Worm (Caenorhabditis elegans) whole organism, mixed stage, embryonic: Measurements from ENCODE around the gene F15H10.10.

Experiments used
- bed-3 ChIP-seq: fragments of 200-800 bp; sonication (Bioruptor generic); optimal IDR thresholded peaks from 3 replicates; lab custom pipeline; 2018; ENCODE audit warnings: mild to moderate bottlenecking, missing genetic modification characterization, moderate library complexity, missing compliant biosample characterization
- blmp-1 ChIP-seq: fragments of 150-350 bp; optimal IDR thresholded peaks from 2 replicates; lab custom pipeline; 2014; ENCODE audit warnings: missing biosample characterization, missing genetic modification characterization
- ceh-39 ChIP-seq: fragments of 150-350 bp; optimal IDR thresholded peaks from 2 replicates; lab custom pipeline; 2014; ENCODE audit warnings: missing biosample characterization, missing genetic modification characterization
- ceh-43 ChIP-seq: fragments of 200-800 bp; sonication (Bioruptor generic); optimal IDR thresholded peaks from 2 replicates; lab custom pipeline; 2018; ENCODE audit warnings: mild to moderate bottlenecking, missing genetic modification characterization, moderate library complexity, missing compliant biosample characterization
- ceh-83 ChIP-seq: fragments of 200-800 bp; sonication (Bioruptor generic); optimal IDR thresholded peaks from 2 replicates; lab custom pipeline; 2018; ENCODE audit warnings: mild to moderate bottlenecking, missing genetic modification characterization, missing compliant biosample characterization
- ces-1 ChIP-seq: fragments of 150-350 bp; optimal IDR thresholded peaks from 2 replicates; lab custom pipeline; 2014; ENCODE audit warnings: missing biosample characterization, missing genetic modification reagents, missing genetic modification characterization
- cnd-1 ChIP-seq: fragments of 200-800 bp; sonication (Bioruptor generic); optimal IDR thresholded peaks from 2 replicates; lab custom pipeline; 2018; ENCODE audit warnings: mild to moderate bottlenecking, missing genetic modification characterization, missing compliant biosample characterization
- drap-1 ChIP-seq: fragments of 200-800 bp; sonication (Bioruptor generic); optimal IDR thresholded peaks from 3 replicates; lab custom pipeline; 2018; ENCODE audit warnings: mild to moderate bottlenecking, missing genetic modification characterization, missing compliant biosample characterization
- elt-1 ChIP-seq: sonication (generic microtip); optimal IDR thresholded peaks from 2 replicates; lab custom pipeline; 2017; ENCODE audit warnings: missing genetic modification characterization, mild to moderate bottlenecking, missing compliant biosample characterization, antibody characterized with exemption, moderate library complexity, borderline replicate concordance; ENCODE audit not compliant: insufficient read depth
- elt-3 ChIP-seq: fragments of 150-350 bp; optimal IDR thresholded peaks from 2 replicates; lab custom pipeline; 2014; ENCODE audit warnings: missing biosample characterization, missing genetic modification characterization
- flh-1 ChIP-seq: fragments of 200-800 bp; sonication (Bioruptor generic); optimal IDR thresholded peaks from 2 replicates; lab custom pipeline; 2018; ENCODE audit warnings: mild to moderate bottlenecking, missing genetic modification characterization, moderate library complexity, missing compliant biosample characterization
- ham-2 ChIP-seq: fragments of 200-800 bp; sonication (Bioruptor generic); optimal IDR thresholded peaks from 2 replicates; lab custom pipeline; 2018; ENCODE audit warnings: mild to moderate bottlenecking, missing genetic modification characterization, missing compliant biosample characterization
- hlh-1 ChIP-seq: fragments of 150-350 bp; optimal IDR thresholded peaks from 2 replicates; lab custom pipeline; 2014; ENCODE audit warnings: missing biosample characterization, missing genetic modification reagents, missing genetic modification characterization
- lin-13 ChIP-seq: fragments of 150-350 bp; optimal IDR thresholded peaks from 2 replicates; lab custom pipeline; 2014; ENCODE audit warnings: missing biosample characterization, missing genetic modification characterization
- lin-32 ChIP-seq: fragments of 200-800 bp; sonication (Bioruptor generic); optimal IDR thresholded peaks from 2 replicates; lab custom pipeline; 2018; ENCODE audit warnings: mild to moderate bottlenecking, missing genetic modification characterization, missing compliant biosample characterization
- lsy-2 ChIP-seq: fragments of 150-350 bp; optimal IDR thresholded peaks from 2 replicates; lab custom pipeline; 2014; ENCODE audit warnings: missing biosample characterization, missing genetic modification characterization
- mab-5 ChIP-seq: fragments of 150-350 bp; optimal IDR thresholded peaks from 2 replicates; lab custom pipeline; 2014; ENCODE audit warnings: missing biosample characterization, missing genetic modification characterization
- mep-1 ChIP-seq: fragments of 150-350 bp; optimal IDR thresholded peaks from 2 replicates; lab custom pipeline; 2017; ENCODE audit warnings: missing biosample characterization, missing genetic modification reagents, missing genetic modification characterization, inconsistent platforms
- mls-2 ChIP-seq: sonication (generic microtip); optimal IDR thresholded peaks from 2 replicates; lab custom pipeline; 2016; ENCODE audit warnings: mild to moderate bottlenecking, missing genetic modification characterization, moderate library complexity, missing compliant biosample characterization
- nhr-12 ChIP-seq: fragments of 150-350 bp; optimal IDR thresholded peaks from 2 replicates; lab custom pipeline; 2014; ENCODE audit warnings: missing biosample characterization, missing genetic modification characterization
- nhr-2 ChIP-seq: fragments of 150-350 bp; optimal IDR thresholded peaks from 2 replicates; lab custom pipeline; 2014; ENCODE audit warnings: missing biosample characterization, missing genetic modification characterization
- nhr-237 ChIP-seq: fragments of 150-350 bp; optimal IDR thresholded peaks from 2 replicates; lab custom pipeline; 2014; ENCODE audit warnings: missing biosample characterization, missing genetic modification characterization
- nhr-28 ChIP-seq: fragments of 150-350 bp; optimal IDR thresholded peaks from 2 replicates; lab custom pipeline; 2014; ENCODE audit warnings: missing biosample characterization, missing genetic modification characterization
- nhr-76 ChIP-seq: sonication (generic microtip); optimal IDR thresholded peaks from 2 replicates; lab custom pipeline; 2017; ENCODE audit warnings: missing biosample characterization, missing genetic modification characterization
- pha-4 ChIP-seq: fragments of 150-350 bp; optimal IDR thresholded peaks from 2 replicates; lab custom pipeline; 2018; ENCODE audit warnings: missing biosample characterization, missing genetic modification reagents, missing genetic modification characterization
- sem-2 ChIP-seq: fragments of 200-800 bp; sonication (Bioruptor generic); optimal IDR thresholded peaks from 2 replicates; lab custom pipeline; 2018; ENCODE audit warnings: mild to moderate bottlenecking, missing genetic modification characterization, missing compliant biosample characterization
- snpc-4 ChIP-seq: fragments of 150-350 bp; optimal IDR thresholded peaks from 2 replicates; lab custom pipeline; 2014; ENCODE audit warnings: missing biosample characterization, missing genetic modification characterization
- sptf-1 ChIP-seq: sonication (generic microtip); optimal IDR thresholded peaks from 2 replicates; lab custom pipeline; 2017; ENCODE audit warnings: mild to moderate bottlenecking, missing genetic modification characterization, moderate library complexity, missing compliant biosample characterization
- tbx-8 ChIP-seq: fragments of 200-800 bp; sonication (Bioruptor generic); optimal IDR thresholded peaks from 2 replicates; lab custom pipeline; 2018; ENCODE audit warnings: mild to moderate bottlenecking, missing genetic modification characterization, moderate library complexity, missing compliant biosample characterization
- unc-120 ChIP-seq: sonication (generic microtip); optimal IDR thresholded peaks from 2 replicates; lab custom pipeline; 2017; ENCODE audit warnings: missing genetic modification characterization, missing compliant biosample characterization; ENCODE audit not compliant: poor library complexity, severe bottlenecking
- unc-62 ChIP-seq: fragments of 150-350 bp; optimal IDR thresholded peaks from 2 replicates; lab custom pipeline; 2014; ENCODE audit warnings: missing biosample characterization, missing genetic modification reagents, missing genetic modification characterization
- zip-8 ChIP-seq: fragments of 150-350 bp; optimal IDR thresholded peaks from 2 replicates; lab custom pipeline; 2014; ENCODE audit warnings: missing biosample characterization, missing genetic modification characterization
- ztf-11 ChIP-seq: fragments of 150-350 bp; optimal IDR thresholded peaks from 2 replicates; lab custom pipeline; 2014; ENCODE audit warnings: missing biosample characterization, missing genetic modification characterization

Gene F15H10.10

DNA sequence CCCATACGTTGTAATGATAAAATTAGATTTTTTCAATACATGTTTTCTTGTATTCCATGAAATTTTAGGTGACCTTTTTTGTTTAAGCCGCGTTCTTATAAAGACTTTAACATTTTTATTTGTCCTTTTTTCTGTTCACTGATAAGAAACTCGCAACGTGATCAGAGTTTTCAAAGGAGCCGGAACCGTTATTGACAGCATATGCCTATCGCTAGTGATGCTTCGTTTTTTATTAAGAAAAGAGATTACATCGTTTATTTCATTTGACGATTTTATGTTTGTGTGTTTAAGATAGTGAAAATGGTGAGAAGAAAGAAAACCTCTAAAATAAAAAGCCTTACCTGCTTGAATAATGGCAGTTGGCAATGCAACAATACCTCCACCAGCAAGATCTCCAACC, 15.8 kb upstream of the F15H10.10 start:
- TF ChIP-seq nhr-28 = no peak
- TF ChIP-seq mep-1 = no peak
- TF ChIP-seq ceh-39 (tag; lab: Kevin White, UChicago) = no peak
- TF ChIP-seq elt-1 = no peak
- no peak for TF ChIP-seq mls-2
- TF ChIP-seq ceh-43 = no peak
- TF ChIP-seq elt-3 (tag; lab: Kevin White, UChicago) = no peak
- no peak for TF ChIP-seq cnd-1 (tag; lab: Kevin White, UChicago)
- no peak for TF ChIP-seq lsy-2 (tag; lab: Kevin White, UChicago)
- TF ChIP-seq unc-120 (tag; lab: Kevin White, UChicago) = no peak
- TF ChIP-seq ces-1 (GFP tag; lab: Kevin White, UChicago) = no peak
- TF ChIP-seq nhr-76 (tag; lab: Kevin White, UChicago) = no peak
- TF ChIP-seq zip-8 = no peak
- no peak for TF ChIP-seq lin-32
- no peak for TF ChIP-seq lin-13
- TF ChIP-seq nhr-237 (tag; lab: Kevin White, UChicago) = no peak
- no peak for TF ChIP-seq snpc-4 (tag; lab: Kevin White, UChicago)
- no peak for TF ChIP-seq bed-3 (GFP tag; lab: Kevin White, UChicago)
- TF ChIP-seq sem-2 (GFP tag; lab: Kevin White, UChicago) = no peak
- no peak for TF ChIP-seq flh-1 (GFP tag; lab: Kevin White, UChicago)

DNA sequence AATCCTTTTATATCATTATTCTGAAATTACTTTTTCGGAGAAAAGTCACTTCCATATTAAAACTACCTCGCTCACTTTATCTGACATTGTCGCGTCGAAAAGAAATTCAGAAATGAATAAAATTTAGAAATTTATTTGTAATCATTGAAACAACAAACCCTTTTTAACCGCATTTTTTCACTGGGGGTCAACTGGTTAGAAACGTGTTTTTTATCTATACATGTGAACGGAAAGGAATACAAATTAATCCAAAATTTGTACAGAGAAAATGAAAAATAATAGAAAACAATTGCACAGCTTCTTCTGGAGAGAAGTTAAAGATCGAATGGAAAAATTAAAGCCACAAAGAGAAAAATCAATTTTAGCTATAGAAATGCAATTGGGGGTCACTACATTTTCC, 11.8 kb upstream of the F15H10.10 start, which contains the start of gene tag-314:
tag-314 (minus strand) TSS at position 101 of the 400 bp plus-strand sequence.
- TF ChIP-seq drap-1 (no peak), tbx-8 (GFP tag; lab: Kevin White, UChicago) (no peak), ceh-39 (tag; lab: Kevin White, UChicago) (no peak), nhr-2 (tag; lab: Kevin White, UChicago) (no peak), elt-3 (tag; lab: Kevin White, UChicago) (no peak)

DNA sequence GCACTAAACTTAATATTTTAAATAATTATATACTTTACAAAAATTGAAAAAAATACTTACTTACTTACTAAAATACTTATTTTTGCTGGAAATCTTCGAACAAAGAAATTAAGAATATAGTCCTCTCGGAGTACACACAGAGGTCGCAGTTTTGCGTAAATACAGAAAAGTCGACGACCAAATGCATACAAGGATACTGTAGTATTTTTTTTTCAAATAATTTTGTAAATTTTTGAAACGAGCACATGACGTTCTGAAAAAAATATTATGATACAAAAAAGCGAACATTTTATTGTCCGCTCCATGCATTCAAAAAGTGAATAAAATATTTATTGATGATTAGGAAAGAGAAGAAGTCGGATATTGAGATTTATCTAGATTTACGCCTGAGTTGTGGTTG, 9.4 kb upstream of the F15H10.10 start, which contains the start of gene apc-10:
apc-10 (minus strand) TSS at position 101 of the 400 bp plus-strand sequence.
- TF ChIP-seq lin-32 (no peak), ztf-11 (no peak), ceh-39 (tag; lab: Kevin White, UChicago) (no peak), sptf-1 (tag; lab: Kevin White, UChicago) (no peak), nhr-237 (tag; lab: Kevin White, UChicago) (no peak)

DNA sequence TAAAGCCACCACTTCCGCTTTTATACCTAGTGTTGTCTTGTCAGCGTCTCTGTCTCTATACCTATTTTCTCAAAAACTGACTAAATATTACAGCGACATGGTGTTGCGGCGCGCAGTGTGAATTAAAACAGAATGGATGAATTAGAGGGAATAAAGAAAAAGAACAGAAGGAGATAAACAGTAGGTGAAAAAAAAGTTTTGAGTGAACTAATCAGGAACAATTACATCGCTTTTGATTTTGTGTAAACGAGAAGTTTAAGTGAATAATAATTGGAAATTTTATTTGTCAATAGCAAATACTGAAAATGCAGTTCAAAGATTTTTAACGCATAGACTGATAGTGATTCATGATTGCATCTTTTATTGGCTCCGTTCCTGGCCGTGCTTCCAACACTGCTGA, 8.3 kb upstream of the F15H10.10 start, which contains the start of gene col-12:
col-12 (minus strand) TSS at position 101 of the 400 bp plus-strand sequence.
- TF ChIP-seq lsy-2 (tag; lab: Kevin White, UChicago) = no peak

DNA sequence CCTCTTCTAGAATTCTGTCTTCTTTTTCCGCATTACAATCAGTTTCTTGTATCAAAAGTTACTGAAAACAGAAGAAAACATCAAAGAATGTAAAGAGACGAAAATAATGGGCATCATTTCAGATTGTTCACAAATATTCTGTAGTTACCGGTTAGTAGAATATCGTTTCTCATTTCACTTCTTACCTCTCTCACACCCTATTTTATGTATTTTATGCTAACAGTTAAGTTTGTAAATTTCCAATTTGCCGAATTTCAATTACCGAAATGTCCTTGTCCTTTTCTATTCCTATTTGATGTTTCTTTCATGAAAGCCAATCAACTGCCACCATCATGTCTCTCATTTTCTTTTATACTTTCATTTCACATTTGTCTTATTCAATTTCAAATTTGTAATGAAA, 6.7 kb upstream of the F15H10.10 start:
- TF ChIP-seq lin-13 (no peak), zip-8 (no peak), tbx-8 (GFP tag; lab: Kevin White, UChicago) (no peak), sem-2 (GFP tag; lab: Kevin White, UChicago) (no peak), cnd-1 (tag; lab: Kevin White, UChicago) (no peak), pha-4 (tag; lab: Kevin White, UChicago) (no peak), mep-1 (no peak), unc-62 (GFP tag; lab: Kevin White, UChicago) (no peak), nhr-237 (tag; lab: Kevin White, UChicago) (no peak), elt-3 (tag; lab: Kevin White, UChicago) (no peak), elt-1 (no peak), bed-3 (GFP tag; lab: Kevin White, UChicago) (no peak), ceh-83 (GFP tag; lab: Kevin White, UChicago) (no peak), ztf-11 (no peak), unc-120 (tag; lab: Kevin White, UChicago) (no peak)

DNA sequence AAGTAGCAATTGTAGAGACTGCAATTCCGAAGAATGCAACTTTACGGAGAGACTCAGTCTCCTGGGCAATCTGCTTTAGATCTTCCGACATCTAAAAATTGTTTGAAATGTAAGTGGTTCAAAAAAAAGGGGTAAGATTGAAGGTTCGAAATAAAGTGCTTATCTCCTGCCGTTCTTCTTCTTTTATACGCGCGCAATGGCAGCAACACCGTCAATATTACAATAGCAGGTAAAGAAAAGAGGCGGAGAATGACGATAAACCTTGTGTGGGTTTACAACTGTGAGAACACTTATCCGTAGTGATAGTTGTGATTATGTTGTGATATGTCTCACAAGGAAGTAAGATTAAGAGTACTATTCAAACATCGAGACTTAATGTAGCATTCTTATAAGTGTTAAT, 5.0 kb upstream of the F15H10.10 start, which contains the start of gene col-13:
col-13 (minus strand) TSS at position 101 of the 400 bp plus-strand sequence.
- TF ChIP-seq pha-4 (tag; lab: Kevin White, UChicago) (no peak), blmp-1 (no peak), lin-13 (no peak), zip-8 (no peak), nhr-12 (no peak), ceh-43 (no peak), mab-5 (tag; lab: Kevin White, UChicago) (no peak), hlh-1 (no peak), bed-3 (GFP tag; lab: Kevin White, UChicago) (no peak), mep-1 (no peak), nhr-76 (tag; lab: Kevin White, UChicago) (no peak), nhr-28 (no peak), ham-2 (GFP tag; lab: Kevin White, UChicago) (no peak), lsy-2 (tag; lab: Kevin White, UChicago) (no peak), elt-3 (tag; lab: Kevin White, UChicago) (no peak), ceh-83 (GFP tag; lab: Kevin White, UChicago) (no peak)
